Fruit fly (Drosophila melanogaster): ENCODE results near the gene Dysb.

The Dysb gene

DNA sequence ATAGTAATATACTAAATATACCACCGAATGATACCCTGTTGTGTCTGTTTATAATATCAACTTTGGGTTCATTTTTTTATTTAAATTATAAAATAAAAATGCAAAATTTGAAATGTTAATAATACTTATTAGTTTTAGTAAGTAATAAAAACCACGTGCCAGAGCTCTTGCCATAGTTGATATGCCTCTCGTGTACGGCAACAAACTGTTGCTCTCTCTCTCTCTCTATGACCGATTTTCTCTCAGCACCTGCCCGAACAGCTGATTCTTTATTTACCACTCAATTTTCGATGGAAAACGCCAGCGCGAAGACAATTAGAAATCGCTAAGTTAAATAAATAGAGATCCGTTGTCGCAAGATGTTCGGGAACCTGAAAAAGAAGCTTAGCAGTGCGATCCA, at the start of gene Dysb:
TSS of gene Dysb (plus strand) at position 251 of the 400 bp plus-strand sequence.
- TF ChIP-seq ttk (optimal IDR thresholded peaks at IDR 0.05) (no peak), psq (optimal IDR thresholded peaks at IDR 0.05) (no peak), h (optimal IDR thresholded peaks at IDR 0.05) (no peak)

DNA sequence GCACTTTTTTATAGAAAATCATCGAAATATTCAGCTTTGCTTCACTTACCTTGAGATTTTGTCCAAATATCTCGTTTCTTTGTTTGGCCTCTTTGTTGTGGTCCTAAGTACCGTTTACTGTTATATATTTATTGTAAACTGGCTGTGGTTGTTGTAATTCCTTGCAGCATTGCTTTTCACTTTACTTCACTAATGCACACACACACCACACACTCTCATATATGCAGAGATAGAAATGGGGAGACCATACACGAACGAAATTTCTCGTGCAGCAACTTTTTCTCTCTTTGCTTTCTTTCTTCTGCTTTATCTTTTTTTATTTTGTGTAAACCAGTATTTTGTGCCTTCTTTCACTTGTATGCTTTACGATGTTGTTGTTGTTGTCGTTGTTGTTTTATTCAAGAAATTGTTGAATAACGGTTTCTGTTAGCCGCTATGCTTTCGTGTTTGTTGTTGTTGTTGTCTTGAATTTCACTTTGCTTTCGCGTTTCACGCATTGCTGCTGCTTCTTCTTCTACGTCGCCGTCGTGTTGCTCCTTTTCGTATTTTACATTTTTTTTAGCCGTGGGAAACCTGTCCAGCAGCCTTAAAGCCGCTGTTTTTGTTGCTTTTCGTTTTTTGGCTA, 48.2 kb upstream of the Dysb start:
- no peak for TF ChIP-seq psq (optimal IDR thresholded peaks at IDR 0.05)
- TF ChIP-seq Sin3A (optimal IDR thresholded peaks at IDR 0.05): no peak
- TF ChIP-seq insv (optimal IDR thresholded peaks at IDR 0.05): no peak
- TF ChIP-seq Myc (optimal IDR thresholded peaks at IDR 0.05): no peak
- no peak for TF ChIP-seq ttk (optimal IDR thresholded peaks at IDR 0.05)
- no peak for TF ChIP-seq h (optimal IDR thresholded peaks at IDR 0.05)

DNA sequence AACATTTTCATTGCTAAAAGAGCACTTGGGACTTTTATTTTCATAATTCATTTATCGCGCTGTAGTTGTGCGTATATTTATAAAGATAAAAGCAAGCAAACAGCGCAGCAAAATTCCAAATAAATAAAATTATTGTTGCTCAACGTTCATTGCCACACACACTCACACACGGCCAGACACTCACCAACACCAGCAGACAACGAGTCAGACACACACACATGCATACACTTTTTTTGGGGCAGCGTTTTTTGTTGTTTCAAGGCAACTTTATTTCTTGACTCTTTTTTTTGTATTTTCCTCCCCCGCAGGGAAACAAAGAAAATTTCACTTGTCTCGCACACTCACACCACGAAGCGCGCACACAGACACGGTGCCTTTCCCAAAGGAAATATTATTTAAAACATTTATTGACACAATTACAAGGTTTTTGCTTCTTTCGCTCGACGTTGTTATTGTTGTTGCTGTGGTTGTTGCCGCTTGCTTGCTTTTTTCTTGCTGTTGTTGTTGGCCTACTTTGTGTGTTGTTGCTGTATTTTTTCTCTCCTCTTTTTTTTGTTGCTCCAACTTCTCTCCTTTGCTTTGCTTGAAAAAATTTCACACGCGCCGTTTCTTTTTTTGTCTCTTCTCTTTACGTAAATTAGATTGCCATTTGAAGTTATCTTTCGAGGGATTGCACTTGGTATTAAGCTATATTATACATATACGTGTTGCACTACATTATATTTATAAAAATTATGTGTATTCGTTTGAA, 47.5 kb upstream of the Dysb start:
- TF ChIP-seq psq (optimal IDR thresholded peaks at IDR 0.05) (no peak), Myc (optimal IDR thresholded peaks at IDR 0.05) (no peak), insv (optimal IDR thresholded peaks at IDR 0.05) (no peak), ttk (optimal IDR thresholded peaks at IDR 0.05) (no peak)

DNA sequence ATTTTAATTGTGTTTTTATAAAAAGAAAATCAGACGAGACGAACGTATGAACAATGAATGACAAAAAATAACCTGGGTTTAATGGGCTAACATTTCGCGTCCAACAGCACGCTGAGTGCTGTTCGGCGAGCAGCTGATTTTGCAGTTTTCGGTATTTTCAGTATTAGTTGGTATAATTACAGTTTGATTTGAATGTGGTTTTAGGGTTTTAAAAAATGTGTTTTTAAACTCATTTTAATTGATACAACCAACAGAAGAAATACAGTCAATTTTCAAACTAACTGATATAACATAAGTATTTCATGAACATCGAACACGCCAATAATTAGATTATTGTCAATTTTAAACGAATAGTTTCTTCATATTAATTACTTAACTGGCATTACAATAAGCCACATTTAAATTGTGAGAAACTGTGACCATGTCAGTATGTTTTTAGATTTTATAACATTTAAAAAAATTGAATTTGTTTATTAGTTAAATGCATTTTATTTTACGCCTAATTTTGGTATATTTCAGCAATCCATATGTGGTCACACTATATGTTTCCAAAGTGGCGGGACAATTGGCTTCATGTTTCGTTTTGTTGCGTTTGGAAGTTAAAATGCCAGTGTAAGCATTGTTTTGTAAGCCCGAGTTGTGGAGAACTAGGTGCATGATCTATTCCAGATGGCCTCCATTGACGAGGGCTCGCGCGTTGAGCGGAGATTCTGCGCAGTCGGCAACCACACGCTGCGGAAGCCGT, 46.8 kb upstream of the Dysb start, which contains the start of the genes CG14073 and HipHop:
TSS of gene CG14073 (minus strand) at position 38 of the 745 bp plus-strand sequence.
TSS of gene HipHop (plus strand) at position 534 of the 745 bp plus-strand sequence.
- no peak for TF ChIP-seq ttk (optimal IDR thresholded peaks at IDR 0.05)
- no peak for TF ChIP-seq Sin3A (optimal IDR thresholded peaks at IDR 0.05)
- no peak for TF ChIP-seq h (optimal IDR thresholded peaks at IDR 0.05)
- no peak for TF ChIP-seq Myc (optimal IDR thresholded peaks at IDR 0.05)
- no peak for TF ChIP-seq insv (optimal IDR thresholded peaks at IDR 0.05)
- no peak for TF ChIP-seq psq (optimal IDR thresholded peaks at IDR 0.05)

DNA sequence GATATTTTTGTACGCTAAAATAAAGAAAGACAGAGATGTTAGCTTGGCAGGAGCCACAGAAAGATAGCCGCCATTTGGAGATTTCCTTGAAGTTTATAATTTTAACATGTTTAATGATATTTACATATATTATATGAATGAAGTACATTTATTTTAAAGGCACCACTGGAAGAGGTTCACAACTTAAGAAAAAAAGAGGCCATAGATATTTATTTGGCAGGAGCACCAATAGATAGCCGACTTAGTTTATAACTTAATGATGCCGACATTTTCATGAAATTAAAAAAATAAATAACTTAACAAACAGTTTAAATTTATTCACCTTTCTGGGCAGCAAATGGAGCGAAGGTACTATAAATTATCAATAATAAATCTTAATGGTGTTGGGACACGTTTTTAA, 45.5 kb upstream of the Dysb start:
- TF ChIP-seq psq (optimal IDR thresholded peaks at IDR 0.05): no peak
- no peak for TF ChIP-seq Sin3A (optimal IDR thresholded peaks at IDR 0.05)
- no peak for TF ChIP-seq ttk (optimal IDR thresholded peaks at IDR 0.05)
- no peak for TF ChIP-seq insv (optimal IDR thresholded peaks at IDR 0.05)
- no peak for TF ChIP-seq Myc (optimal IDR thresholded peaks at IDR 0.05)
- TF ChIP-seq h (optimal IDR thresholded peaks at IDR 0.05): no peak

DNA sequence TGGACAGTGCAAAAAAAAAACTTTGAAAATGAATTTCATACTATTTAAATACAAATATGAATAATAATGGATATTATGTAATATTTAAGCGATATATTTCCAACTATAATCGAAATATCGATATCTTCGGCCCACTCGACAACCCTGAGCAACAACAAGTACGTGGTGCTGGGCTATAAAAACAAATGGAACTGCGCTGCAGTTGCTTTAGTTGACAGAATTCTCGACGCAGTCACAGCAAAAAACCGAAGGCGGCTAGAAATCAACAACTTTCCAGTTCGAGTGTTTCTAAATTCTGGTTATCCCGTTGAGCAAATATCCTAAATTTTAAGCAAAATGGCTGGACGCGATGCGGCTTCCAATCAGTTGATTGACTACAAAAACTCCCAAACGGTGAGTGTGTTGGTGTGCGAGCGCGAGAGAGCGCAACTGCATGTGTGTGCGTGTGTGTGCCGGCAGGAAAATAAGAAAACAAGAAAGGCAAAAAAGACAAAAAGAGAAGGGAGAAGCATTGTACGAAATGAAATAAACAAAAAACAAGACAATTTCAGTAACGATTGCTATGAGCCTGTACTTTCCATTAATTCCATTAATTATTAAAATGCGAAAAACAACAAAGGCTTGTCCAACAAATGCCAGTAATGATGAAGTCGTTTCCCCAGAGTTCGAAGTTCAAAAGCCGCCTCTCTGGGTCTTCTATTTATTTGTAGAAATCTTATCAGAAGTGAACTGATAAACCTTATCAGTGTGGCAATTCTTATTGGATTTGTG, 44.9 kb upstream of the Dysb start, which contains the start of gene Cat:
TSS of gene Cat (plus strand) at position 155 of the 771 bp plus-strand sequence.
- TF ChIP-seq ttk (optimal IDR thresholded peaks at IDR 0.05) (no peak), psq (optimal IDR thresholded peaks at IDR 0.05) (no peak), h (optimal IDR thresholded peaks at IDR 0.05) (no peak), Myc (optimal IDR thresholded peaks at IDR 0.05) (no peak), Sin3A (optimal IDR thresholded peaks at IDR 0.05) (no peak), insv (optimal IDR thresholded peaks at IDR 0.05) (no peak)

DNA sequence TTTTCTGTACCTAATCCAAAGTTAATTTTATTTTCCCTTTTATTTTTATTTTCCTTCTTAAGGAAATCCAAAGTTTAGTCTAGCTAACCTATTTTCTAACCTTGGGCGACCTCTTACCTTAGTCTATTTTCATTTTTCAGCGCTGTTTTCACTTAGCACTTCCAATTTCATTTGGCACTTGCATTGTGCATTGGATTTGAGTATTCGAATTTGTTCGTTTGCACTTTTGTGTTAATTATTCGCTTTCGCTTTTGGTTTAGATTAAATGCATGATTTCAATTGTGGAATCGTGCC, 44.4 kb upstream of the Dysb start:
- TF ChIP-seq insv (optimal IDR thresholded peaks at IDR 0.05): no peak

DNA sequence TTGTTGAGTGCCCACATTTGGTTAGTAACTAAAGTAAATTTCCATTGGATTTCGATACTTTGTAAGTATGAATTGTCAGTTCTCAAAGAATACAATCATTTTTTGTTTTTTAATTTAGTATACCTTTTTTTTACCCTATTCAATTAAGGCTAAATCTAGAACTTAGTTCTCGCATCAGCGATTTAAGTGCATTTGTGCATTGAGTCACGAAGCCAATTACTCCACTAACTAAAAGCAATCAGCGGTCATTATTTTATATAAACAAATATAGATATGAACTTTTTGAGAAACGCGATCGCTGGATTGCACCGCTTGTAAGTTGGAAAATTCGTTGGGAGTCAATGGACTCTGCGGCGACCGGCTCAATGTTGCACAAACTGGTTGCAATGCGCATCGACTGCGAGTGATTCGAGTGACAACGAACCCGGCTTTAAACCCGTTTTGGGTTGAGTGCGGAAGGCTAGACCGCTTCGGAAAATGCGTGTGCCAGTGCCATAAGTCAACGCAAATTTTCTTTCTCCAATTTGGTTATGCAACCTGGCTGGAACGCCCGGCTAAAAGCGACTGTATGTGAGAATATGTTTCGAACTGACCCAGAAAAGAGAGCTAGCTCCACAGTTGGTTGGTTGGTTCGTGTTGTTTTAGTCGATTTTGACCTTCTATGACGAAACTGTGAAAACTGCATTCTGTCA, 43.6 kb upstream of the Dysb start:
- no peak for TF ChIP-seq Sin3A (optimal IDR thresholded peaks at IDR 0.05)
- TF ChIP-seq Myc (optimal IDR thresholded peaks at IDR 0.05): no peak
- no peak for TF ChIP-seq h (optimal IDR thresholded peaks at IDR 0.05)
- TF ChIP-seq psq (optimal IDR thresholded peaks at IDR 0.05): no peak
- no peak for TF ChIP-seq ttk (optimal IDR thresholded peaks at IDR 0.05)
- TF ChIP-seq insv (optimal IDR thresholded peaks at IDR 0.05): no peak

DNA sequence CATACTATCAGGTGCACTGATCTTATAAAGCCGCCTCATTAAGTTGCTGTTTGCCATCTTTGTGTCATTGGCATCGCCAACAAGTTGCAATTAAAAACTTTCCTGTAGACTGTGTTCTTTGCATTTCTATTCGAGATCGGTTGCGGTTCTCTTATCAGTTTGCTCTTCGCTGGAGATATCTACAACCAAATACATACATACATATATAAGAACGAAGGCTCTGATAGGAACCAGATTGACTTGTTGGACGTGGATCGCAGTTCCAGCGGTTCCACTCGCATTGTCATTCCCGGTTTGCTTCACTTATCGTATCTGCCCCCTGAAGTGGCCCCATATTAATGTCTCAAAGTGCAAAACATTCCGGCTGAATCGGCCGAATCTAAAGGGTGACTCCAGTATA, 42.7 kb upstream of the Dysb start:
- TF ChIP-seq ttk (optimal IDR thresholded peaks at IDR 0.05) (no peak), h (optimal IDR thresholded peaks at IDR 0.05) (no peak), Sin3A (optimal IDR thresholded peaks at IDR 0.05) (no peak), psq (optimal IDR thresholded peaks at IDR 0.05) (no peak), Myc (optimal IDR thresholded peaks at IDR 0.05) (no peak), insv (optimal IDR thresholded peaks at IDR 0.05) (no peak)

DNA sequence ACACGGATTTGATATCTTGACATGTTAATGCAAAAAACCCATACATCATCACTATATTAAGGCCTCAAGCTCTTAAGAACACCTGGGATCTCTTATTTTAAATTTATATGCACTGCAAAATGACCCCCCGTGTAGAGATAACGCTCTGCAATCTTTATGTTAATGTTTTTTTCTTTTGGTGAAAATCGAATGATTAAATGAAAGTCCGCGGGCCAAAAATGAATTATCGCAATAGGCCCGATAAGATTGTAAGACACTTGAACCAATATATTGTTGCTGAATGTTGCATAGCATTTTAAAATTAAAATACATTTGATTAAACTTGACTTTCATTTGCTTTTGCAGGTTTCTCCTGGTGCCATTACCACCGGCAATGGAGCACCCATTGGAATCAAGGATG, 41.6 kb upstream of the Dysb start:
- TF ChIP-seq Myc (optimal IDR thresholded peaks at IDR 0.05) (no peak), h (optimal IDR thresholded peaks at IDR 0.05) (no peak), ttk (optimal IDR thresholded peaks at IDR 0.05) (no peak), insv (optimal IDR thresholded peaks at IDR 0.05) (no peak), Sin3A (optimal IDR thresholded peaks at IDR 0.05) (no peak), psq (optimal IDR thresholded peaks at IDR 0.05) (no peak)

DNA sequence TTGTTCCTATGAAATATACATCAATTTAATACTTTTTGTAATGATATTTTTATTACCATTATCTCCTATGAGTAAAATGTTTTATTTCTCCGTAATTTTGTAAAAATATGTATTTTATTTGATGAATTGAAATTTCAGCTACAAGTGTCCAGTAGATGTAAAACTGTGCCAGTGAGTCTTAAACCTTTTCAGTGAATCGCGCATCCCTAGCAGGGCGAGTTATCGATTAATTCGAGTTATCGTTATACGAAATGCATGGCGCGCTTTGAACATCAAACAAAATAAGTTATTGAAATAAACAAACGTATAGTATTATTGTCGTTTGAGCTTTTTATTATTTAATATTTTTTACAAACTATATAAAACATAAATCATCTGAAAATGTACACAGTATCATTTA, 39.3 kb upstream of the Dysb start:
- TF ChIP-seq ttk (optimal IDR thresholded peaks at IDR 0.05): no peak

DNA sequence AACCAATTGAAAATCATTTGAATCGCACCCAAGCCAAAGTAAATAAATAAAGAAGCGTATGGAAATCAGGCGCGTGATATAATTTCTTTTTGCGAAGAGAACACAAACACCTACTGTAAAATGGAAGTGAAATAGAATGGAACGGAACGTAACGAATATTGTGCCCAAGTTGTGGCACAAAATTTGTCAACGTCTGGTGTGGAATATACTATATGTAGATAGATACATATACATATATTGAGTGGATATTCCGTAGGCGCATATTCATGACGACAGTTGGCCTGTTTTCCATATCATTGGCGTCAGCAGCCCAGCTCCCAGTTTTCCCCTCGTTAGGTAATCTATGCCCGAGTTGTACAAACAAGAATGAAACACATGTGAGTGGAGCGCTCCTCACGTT, 35.4 kb upstream of the Dysb start:
- no peak for TF ChIP-seq ttk (optimal IDR thresholded peaks at IDR 0.05)
- TF ChIP-seq Myc (optimal IDR thresholded peaks at IDR 0.05): no peak
- TF ChIP-seq h (optimal IDR thresholded peaks at IDR 0.05): no peak
- TF ChIP-seq psq (optimal IDR thresholded peaks at IDR 0.05): no peak
- TF ChIP-seq insv (optimal IDR thresholded peaks at IDR 0.05): no peak
- TF ChIP-seq Sin3A (optimal IDR thresholded peaks at IDR 0.05): no peak

Data from Kc167 (cell line).